Worm (Caenorhabditis elegans) whole organism, L3 larva: Measurements from ENCODE around the gene ZK813.7.

Experiments
- ZK546.5 ChIP-seq: sonication (generic microtip); optimal IDR thresholded peaks from 2 replicates; lab custom pipeline; 2017; ENCODE audit warnings: missing biosample characterization, missing genetic modification characterization
- ceh-82 ChIP-seq: fragments of 150-350 bp; optimal IDR thresholded peaks from 2 replicates; lab custom pipeline; 2014; ENCODE audit warnings: missing biosample characterization, missing genetic modification characterization
- egl-27 ChIP-seq: sonication (generic microtip); optimal IDR thresholded peaks from 4 replicates; lab custom pipeline; 2017; ENCODE audit warnings: missing biosample characterization, missing genetic modification reagents, missing genetic modification characterization
- elt-1 ChIP-seq: fragments of 150-350 bp; optimal IDR thresholded peaks from 2 replicates; lab custom pipeline; 2014; ENCODE audit warnings: missing biosample characterization, missing genetic modification characterization
- elt-3 ChIP-seq, 3 experiments: fragments of 150-350 bp in 1 of 3; sonication (generic microtip) in 2 of 3; optimal IDR thresholded peaks; 2 replicates in 2 of 3; 4 replicates in 1 of 3; lab custom pipeline; 2014 to 2017; ENCODE audit warnings: missing biosample characterization in 3 of 3, missing genetic modification characterization in 3 of 3
- fos-1 ChIP-seq: fragments of 150-350 bp; optimal IDR thresholded peaks from 2 replicates; lab custom pipeline; 2014; ENCODE audit warnings: missing biosample characterization, missing genetic modification characterization
- nhr-237 ChIP-seq: fragments of 150-350 bp; optimal IDR thresholded peaks from 2 replicates; lab custom pipeline; 2014; ENCODE audit warnings: missing biosample characterization, missing genetic modification characterization
- nhr-76 ChIP-seq: fragments of 150-350 bp; sonication (generic microtip); optimal IDR thresholded peaks from 5 replicates; lab custom pipeline; 2014; ENCODE audit warnings: missing biosample characterization, missing genetic modification characterization
- pqm-1 ChIP-seq: fragments of 150-350 bp; optimal IDR thresholded peaks from 2 replicates; lab custom pipeline; 2017; ENCODE audit warnings: missing biosample characterization, missing genetic modification characterization, inconsistent platforms
- tbx-2 ChIP-seq: sonication (generic microtip); optimal IDR thresholded peaks from 2 replicates; lab custom pipeline; 2016; ENCODE audit warnings: mild to moderate bottlenecking, missing genetic modification characterization, missing compliant biosample characterization
- unc-62 ChIP-seq: fragments of 150-350 bp; sonication (generic microtip); optimal IDR thresholded peaks from 4 replicates; lab custom pipeline; 2014; ENCODE audit warnings: missing biosample characterization, missing genetic modification reagents, missing genetic modification characterization

ce11 chrX:3401701-3402100, 42.9 kb upstream of the ZK813.7 start, which contains the start of gene C04F6.9:
- TF ChIP-seq elt-1 (tag; lab: Kevin White, UChicago), result no peak
- TF ChIP-seq unc-62, result no peak
- no peak for TF ChIP-seq pqm-1 (tag; lab: Kevin White, UChicago)
- no peak for TF ChIP-seq ceh-82 (tag; lab: Kevin White, UChicago)
- TF ChIP-seq elt-3 (tag; optimal IDR thresholded peaks at IDR 0.05; lab: Kevin White, UChicago), result no peak
- no peak for TF ChIP-seq fos-1 (tag; lab: Kevin White, UChicago)
- TF ChIP-seq ZK546.5, result no peak
- no peak for TF ChIP-seq egl-27
- TF ChIP-seq nhr-237 (tag; lab: Kevin White, UChicago), result no peak
- no peak for TF ChIP-seq nhr-76 (tag; lab: Kevin White, UChicago)
- TF ChIP-seq tbx-2 (tag; lab: Kevin White, UChicago), result no peak
